Fruit fly (Drosophila melanogaster) whole organism, embryonic: ENCODE data around the gene CG17549.

Experiments
- B-H2 ChIP-seq: fragments of 200-800 bp; sonication (Bioruptor generic); optimal IDR thresholded peaks from 2 replicates; lab custom pipeline; 2018; ENCODE audit warnings: missing biosample characterization, mild to moderate bottlenecking, missing genetic modification characterization
- CG10654 ChIP-seq: fragments of 200-800 bp; sonication (Bioruptor generic); optimal IDR thresholded peaks from 2 replicates; lab custom pipeline; 2016; ENCODE audit warnings: missing biosample characterization, missing genetic modification characterization
- CG11504 ChIP-seq: fragments of 200-800 bp; sonication (Bioruptor generic); optimal IDR thresholded peaks from 3 replicates; lab custom pipeline; 2019; ENCODE audit warnings: missing biosample characterization, mild to moderate bottlenecking, missing genetic modification characterization, moderate library complexity
- CG11723 ChIP-seq: fragments of 200-800 bp; sonication (Bioruptor generic); optimal IDR thresholded peaks from 2 replicates; lab custom pipeline; 2017; ENCODE audit warnings: missing biosample characterization, mild to moderate bottlenecking, missing genetic modification characterization
- CG15269 ChIP-seq: fragments of 200-800 bp; sonication (Bioruptor generic); optimal IDR thresholded peaks from 2 replicates; lab custom pipeline; 2018; ENCODE audit warnings: missing biosample characterization, mild to moderate bottlenecking, missing genetic modification characterization, moderate library complexity
- CG15696 ChIP-seq: fragments of 200-800 bp; sonication (Bioruptor generic); optimal IDR thresholded peaks from 2 replicates; lab custom pipeline; 2019; ENCODE audit warnings: missing biosample characterization, mild to moderate bottlenecking, missing genetic modification characterization, moderate library complexity
- CG1647 ChIP-seq: fragments of 200-800 bp; sonication (Bioruptor generic); optimal IDR thresholded peaks from 3 replicates; lab custom pipeline; 2016; ENCODE audit warnings: missing biosample characterization, missing genetic modification characterization
- CG17359 ChIP-seq: fragments of 200-800 bp; sonication (Bioruptor generic); optimal IDR thresholded peaks from 3 replicates; lab custom pipeline; 2018; ENCODE audit warnings: missing biosample characterization, mild to moderate bottlenecking, missing genetic modification characterization, moderate library complexity
- CG17385 ChIP-seq: fragments of 200-800 bp; sonication (Bioruptor generic); optimal IDR thresholded peaks from 3 replicates; lab custom pipeline; 2018; ENCODE audit warnings: missing biosample characterization, mild to moderate bottlenecking, missing genetic modification characterization
- CG17802 ChIP-seq: fragments of 200-800 bp; sonication (Bioruptor generic); optimal IDR thresholded peaks from 2 replicates; lab custom pipeline; 2018; ENCODE audit warnings: missing biosample characterization, mild to moderate bottlenecking, missing genetic modification characterization, moderate library complexity
- CG18262 ChIP-seq: fragments of 200-800 bp; optimal IDR thresholded peaks from 3 replicates; lab custom pipeline; 2019; ENCODE audit warnings: missing biosample characterization, mild to moderate bottlenecking, missing genetic modification characterization, moderate library complexity
- CG18599 ChIP-seq: fragments of 200-800 bp; sonication (Bioruptor generic); optimal IDR thresholded peaks from 3 replicates; lab custom pipeline; 2017; ENCODE audit warnings: missing biosample characterization, missing genetic modification characterization, mild to moderate bottlenecking, moderate library complexity, missing genetic modification reagents
- CG2116 ChIP-seq: fragments of 200-800 bp; sonication (Bioruptor generic); optimal IDR thresholded peaks from 3 replicates; lab custom pipeline; 2018; ENCODE audit warnings: missing biosample characterization, mild to moderate bottlenecking, missing genetic modification characterization
- CG3163 ChIP-seq: fragments of 200-800 bp; sonication (Bioruptor generic); optimal IDR thresholded peaks from 3 replicates; lab custom pipeline; 2016; ENCODE audit warnings: missing biosample characterization, missing genetic modification characterization
- CG32532 ChIP-seq: fragments of 200-800 bp; sonication (Bioruptor generic); IDR thresholded peaks from 2 replicates; pipeline ENCODE4 v1.3.6; 2022; ENCODE audit warnings: missing biosample characterization, missing genetic modification characterization
- CG33557 ChIP-seq: fragments of 200-800 bp; sonication (Bioruptor generic); optimal IDR thresholded peaks from 2 replicates; lab custom pipeline; 2019; ENCODE audit warnings: missing biosample characterization, mild to moderate bottlenecking, missing genetic modification characterization, moderate library complexity
- CG4820 ChIP-seq: fragments of 200-800 bp; sonication (Bioruptor generic); optimal IDR thresholded peaks from 3 replicates; lab custom pipeline; 2016; ENCODE audit warnings: missing biosample characterization, missing genetic modification characterization
- CG7357 ChIP-seq: fragments of 200-800 bp; sonication (Bioruptor generic); IDR thresholded peaks from 3 replicates; pipeline ENCODE4 v1.3.6; 2022; ENCODE audit warnings: missing biosample characterization, missing genetic modification characterization
- CG7556 ChIP-seq: fragments of 200-800 bp; sonication (Bioruptor generic); optimal IDR thresholded peaks from 2 replicates; lab custom pipeline; 2017; ENCODE audit warnings: missing biosample characterization, mild to moderate bottlenecking, missing genetic modification characterization
- CG7987 ChIP-seq: fragments of 200-800 bp; sonication (Bioruptor generic); optimal IDR thresholded peaks from 2 replicates; lab custom pipeline; 2018; ENCODE audit warnings: missing biosample characterization, mild to moderate bottlenecking, missing genetic modification characterization, moderate library complexity
- CG9727 ChIP-seq: fragments of 200-800 bp; sonication (Bioruptor generic); optimal IDR thresholded peaks from 3 replicates; lab custom pipeline; 2017; ENCODE audit warnings: missing biosample characterization, mild to moderate bottlenecking, missing genetic modification characterization
- D19A ChIP-seq: fragments of 200-800 bp; optimal IDR thresholded peaks from 3 replicates; lab custom pipeline; 2019; ENCODE audit warnings: missing biosample characterization, mild to moderate bottlenecking, missing genetic modification characterization, moderate library complexity
- Dp ChIP-seq: fragments of 200-800 bp; sonication (Bioruptor generic); optimal IDR thresholded peaks from 2 replicates; lab custom pipeline; 2018; ENCODE audit warnings: missing biosample characterization, mild to moderate bottlenecking, missing genetic modification characterization, moderate library complexity
- Drgx ChIP-seq: fragments of 200-800 bp; sonication (Bioruptor generic); IDR thresholded peaks from 2 replicates; pipeline ENCODE4 v1.3.6; 2022; ENCODE audit warnings: missing biosample characterization, missing genetic modification characterization
- Ets65A ChIP-seq: fragments of 200-800 bp; sonication (Bioruptor generic); peaks from one replicate; lab custom pipeline; 2016; ENCODE audit warnings: missing biosample characterization, missing genetic modification characterization
- Fer1 ChIP-seq: fragments of 200-800 bp; sonication (Bioruptor generic); optimal IDR thresholded peaks from 2 replicates; lab custom pipeline; 2017; ENCODE audit warnings: missing biosample characterization, mild to moderate bottlenecking, missing genetic modification characterization
- Fer3 ChIP-seq: fragments of 200-800 bp; sonication (Bioruptor generic); optimal IDR thresholded peaks from 2 replicates; lab custom pipeline; 2018; ENCODE audit warnings: missing biosample characterization, mild to moderate bottlenecking, missing genetic modification characterization, moderate library complexity
- Hr51 ChIP-seq, 2 experiments: fragments of 200-800 bp; sonication (Bioruptor generic); optimal IDR thresholded peaks; 2 replicates in 1 of 2; 3 replicates in 1 of 2; lab custom pipeline; 2016 to 2018; ENCODE audit warnings: missing biosample characterization in 2 of 2, missing genetic modification characterization in 2 of 2, mild to moderate bottlenecking in 1 of 2, moderate library complexity in 1 of 2
- MESR4 ChIP-seq: fragments of 200-800 bp; sonication (Bioruptor generic); optimal IDR thresholded peaks from 2 replicates; lab custom pipeline; 2018; ENCODE audit warnings: missing biosample characterization, mild to moderate bottlenecking, missing genetic modification characterization, moderate library complexity
- Med ChIP-seq: fragments of 200-800 bp; sonication (Bioruptor generic); peaks from one replicate; lab custom pipeline; 2016; ENCODE audit warnings: missing biosample characterization, missing genetic modification characterization, mild to moderate bottlenecking, inconsistent platforms, moderate library complexity
- Pdp1 ChIP-seq, 2 experiments: fragments of 200-800 bp; sonication (Bioruptor generic); optimal IDR thresholded peaks; 3 replicates each; lab custom pipeline; 2016; ENCODE audit warnings: missing biosample characterization in 2 of 2, missing genetic modification characterization in 2 of 2, mild to moderate bottlenecking in 1 of 2, moderate library complexity in 1 of 2
- Ptx1 ChIP-seq: fragments of 200-800 bp; sonication (Bioruptor generic); IDR thresholded peaks from 2 replicates; pipeline ENCODE4 v1.3.6; 2022; ENCODE audit warnings: missing biosample characterization, missing genetic modification characterization
- Sox102F ChIP-seq: fragments of 200-800 bp; sonication (Bioruptor generic); optimal IDR thresholded peaks from 2 replicates; lab custom pipeline; 2018; ENCODE audit warnings: missing biosample characterization, mild to moderate bottlenecking, missing genetic modification characterization, moderate library complexity
- Sry-δ ChIP-seq: fragments of 200-800 bp; sonication (Bioruptor generic); optimal IDR thresholded peaks from 2 replicates; lab custom pipeline; 2016; ENCODE audit warnings: missing biosample characterization, missing genetic modification characterization
- Xbp1 ChIP-seq: fragments of 200-800 bp; sonication (Bioruptor generic); optimal IDR thresholded peaks from 3 replicates; lab custom pipeline; 2016; ENCODE audit warnings: missing biosample characterization, mild to moderate bottlenecking, missing genetic modification characterization
- Xrp1 ChIP-seq: fragments of 200-800 bp; sonication (Bioruptor generic); IDR thresholded peaks from 2 replicates; pipeline ENCODE4 v1.3.6; 2022; ENCODE audit warnings: missing biosample characterization, missing genetic modification characterization
- bcd ChIP-seq: fragments of 200-800 bp; sonication (Bioruptor generic); optimal IDR thresholded peaks from 2 replicates; lab custom pipeline; 2017; ENCODE audit warnings: missing biosample characterization, mild to moderate bottlenecking, missing genetic modification characterization
- cwo ChIP-seq: fragments of 200-800 bp; sonication (Bioruptor generic); optimal IDR thresholded peaks from 3 replicates; lab custom pipeline; 2017; ENCODE audit warnings: missing biosample characterization, missing genetic modification characterization, mild to moderate bottlenecking, moderate library complexity, missing genetic modification reagents
- fd96Cb ChIP-seq: fragments of 200-800 bp; sonication (Bioruptor generic); optimal IDR thresholded peaks from 2 replicates; lab custom pipeline; 2018; ENCODE audit warnings: missing biosample characterization, mild to moderate bottlenecking, missing genetic modification characterization, moderate library complexity
- gem ChIP-seq: fragments of 200-800 bp; sonication (Bioruptor generic); optimal IDR thresholded peaks from 2 replicates; lab custom pipeline; 2019; ENCODE audit warnings: missing biosample characterization, mild to moderate bottlenecking, missing genetic modification characterization, moderate library complexity
- ind ChIP-seq: fragments of 200-800 bp; sonication (Bioruptor generic); optimal IDR thresholded peaks from 3 replicates; lab custom pipeline; 2016; ENCODE audit warnings: missing biosample characterization, missing genetic modification characterization
- lov ChIP-seq, 2 experiments: fragments of 200-800 bp in 1 of 2; fragments of >200 bp in 1 of 2; sonication (Bioruptor generic) in 1 of 2; IDR thresholded peaks in 1 of 2; optimal IDR thresholded peaks in 1 of 2; 2 replicates in 1 of 2; 3 replicates in 1 of 2; pipeline versions ENCODE4 v1.3.6 to Lab custom; 2017 to 2022; ENCODE audit warnings: missing biosample characterization in 1 of 2, missing genetic modification characterization in 1 of 2
- phol ChIP-seq: fragments of 200-800 bp; sonication (Bioruptor generic); optimal IDR thresholded peaks from 3 replicates; lab custom pipeline; 2018; ENCODE audit warnings: missing biosample characterization, mild to moderate bottlenecking, missing genetic modification characterization, moderate library complexity
- sens ChIP-seq: fragments of 200-800 bp; sonication (Bioruptor generic); peaks from one replicate; lab custom pipeline; 2016; ENCODE audit warnings: missing biosample characterization, missing genetic modification characterization
- slbo ChIP-seq: fragments of 200-800 bp; sonication (Bioruptor generic); IDR thresholded peaks from 2 replicates; pipeline ENCODE4 v1.3.6; 2022; ENCODE audit warnings: missing biosample characterization, missing genetic modification characterization
- tin ChIP-seq: fragments of 200-800 bp; sonication (Bioruptor generic); optimal IDR thresholded peaks from 3 replicates; lab custom pipeline; 2016; ENCODE audit warnings: missing biosample characterization, missing genetic modification characterization
- tna ChIP-seq: fragments of 200-800 bp; sonication (Bioruptor generic); IDR thresholded peaks from 2 replicates; pipeline ENCODE4 v1.3.6; 2022; ENCODE audit warnings: missing biosample characterization, missing genetic modification characterization; ENCODE audit not compliant: partially characterized antibody
- trh ChIP-seq: fragments of 200-800 bp; sonication (Bioruptor generic); optimal IDR thresholded peaks from 2 replicates; lab custom pipeline; 2016; ENCODE audit warnings: missing biosample characterization, missing genetic modification characterization
- vfl ChIP-seq: fragments of 200-800 bp; sonication (Bioruptor generic); optimal IDR thresholded peaks from 2 replicates; lab custom pipeline; 2016; ENCODE audit warnings: missing biosample characterization, missing genetic modification characterization

CG17549 gene

dm6 chr2L:19364622-19365021 lies 25.3 kb downstream of the CG17549 start (continued):
- TF ChIP-seq Fer1: peak; percentile 5
- no peak for TF ChIP-seq MESR4 (GFP tag; lab: Kevin White, UChicago)
- peak; percentile 1 for TF ChIP-seq CG17385 (GFP tag; lab: Kevin White, UChicago)
- peak; percentile 35 for TF ChIP-seq cwo (GFP tag; lab: Kevin White, UChicago)
- peak; percentile 40 for TF ChIP-seq CG18599 (GFP tag; lab: Kevin White, UChicago)
- TF ChIP-seq phol: peak; percentile 26
- TF ChIP-seq CG33557: no peak
- no peak for TF ChIP-seq CG3163 (GFP tag; lab: Kevin White, UChicago)
- no peak for TF ChIP-seq Sry-δ (GFP tag; lab: Kevin White, UChicago)
- TF ChIP-seq Ptx1 (GFP tag; lab: Robert Waterston, UW): no peak
- no peak for TF ChIP-seq lov (optimal IDR thresholded peaks at IDR 0.05; lab: Kevin White, UChicago)
- TF ChIP-seq lov (GFP tag; IDR thresholded peaks at IDR 0.05; lab: Robert Waterston, UW): no peak
- TF ChIP-seq CG10654: no peak
- TF ChIP-seq gem (tag; lab: Kevin White, UChicago): peak; percentile 64
- no peak for TF ChIP-seq CG7987 (GFP tag; lab: Kevin White, UChicago)
- no peak for TF ChIP-seq Pdp1 (GFP tag; optimal IDR thresholded peaks at IDR 0.05; lab: Kevin White, UChicago)
- no peak for TF ChIP-seq trh
- peak; percentile 19 for TF ChIP-seq ind (GFP tag; lab: Kevin White, UChicago)
- TF ChIP-seq CG15269 (tag; lab: Kevin White, UChicago): peak; percentile 34
- TF ChIP-seq CG2116 (GFP tag; lab: Kevin White, UChicago): no peak
- TF ChIP-seq CG17359 (tag; lab: Kevin White, UChicago): peak; percentile 21
- peak; percentile 72 for TF ChIP-seq sens
- TF ChIP-seq CG18262 (tag; lab: Kevin White, UChicago): peak; percentile 35
- TF ChIP-seq CG7556: peak; percentile 14
- TF ChIP-seq CG9727: peak; percentile 42
- TF ChIP-seq CG1647: no peak
- TF ChIP-seq D19A (tag; lab: Kevin White, UChicago): peak; percentile 84
- TF ChIP-seq CG4820: peak; percentile 18
- peak; percentile 30 for TF ChIP-seq bcd (GFP tag; lab: Kevin White, UChicago)
- peak; percentile 63 for TF ChIP-seq Med (GFP tag; lab: Kevin White, UChicago)
- no peak for TF ChIP-seq tna (GFP tag; lab: Robert Waterston, UW)
- no peak for TF ChIP-seq vfl
- TF ChIP-seq slbo (GFP tag; lab: Robert Waterston, UW): peak; percentile 51
- TF ChIP-seq Drgx (GFP tag; lab: Robert Waterston, UW): peak; percentile 48
- no peak for TF ChIP-seq CG17802 (tag; lab: Kevin White, UChicago)
- peak; percentile 26; the same call in 1 of the 2 replicates for TF ChIP-seq CG32532 (GFP tag; lab: Robert Waterston, UW)
- TF ChIP-seq Dp (GFP tag; lab: Kevin White, UChicago): no peak
- TF ChIP-seq tin (GFP tag; lab: Kevin White, UChicago): peak; percentile 7
- peak; percentile 38 for TF ChIP-seq CG11504 (tag; lab: Kevin White, UChicago)
- peak; percentile 33 for TF ChIP-seq Fer3 (tag; lab: Kevin White, UChicago)
- peak; percentile 45 for TF ChIP-seq CG15696 (tag; lab: Kevin White, UChicago)
- TF ChIP-seq B-H2: no peak
- peak; percentile 10 for TF ChIP-seq fd96Cb (tag; lab: Kevin White, UChicago)
- peak; percentile 37; the same call in 1 of the 2 replicates for TF ChIP-seq Xrp1 (GFP tag; lab: Robert Waterston, UW)
- peak; percentile 86 for TF ChIP-seq Ets65A (GFP tag; lab: Kevin White, UChicago)
- peak in 1 of 2 experiments; percentile 35 for TF ChIP-seq Hr51 (GFP tag; optimal IDR thresholded peaks at IDR 0.05; lab: Kevin White, UChicago)
- peak; percentile 1 for TF ChIP-seq Sox102F (GFP tag; lab: Kevin White, UChicago)
- TF ChIP-seq CG11723 (GFP tag; lab: Kevin White, UChicago): peak; percentile 1
- peak; percentile 28 for TF ChIP-seq Xbp1 (GFP tag; lab: Kevin White, UChicago)
- 0 out of 3 replicates have a peak, but pooled peaks have one; percentile 27 for TF ChIP-seq CG7357
